Worm (Caenorhabditis elegans): ENCODE measurements around the gene ant-1.4.

Gene ant-1.4

ce11 chrIV:8476880-8477279 is 16.8 kb upstream of the ant-1.4 start, which contains the start of gene spp-10:
Gene spp-10, plus strand, starts transcription at chrIV:8477180.
- TF ChIP-seq daf-16 (GFP tag; optimal IDR thresholded peaks at IDR 0.05) (peak in 1 of 2 experiments; percentile 3), daf-16 (tag; optimal IDR thresholded peaks at IDR 0.05) (no peak), hlh-30 (tag; optimal IDR thresholded peaks at IDR 0.05; ENCODE audit: insufficient read depth) (no peak), T26A8.4 (GFP tag; IDR thresholded peaks at IDR 0.05) (no peak)

ce11 chrIV:8476166-8476565 is 16.1 kb upstream of the ant-1.4 start:
- no peak for TF ChIP-seq nhr-237 (tag; optimal IDR thresholded peaks at IDR 0.05)
- TF ChIP-seq mes-2 (tag; optimal IDR thresholded peaks at IDR 0.05; ENCODE audit: poor library complexity, severe bottlenecking): no peak
- TF ChIP-seq hmg-1.1 (GFP tag; IDR thresholded peaks at IDR 0.05): 0 out of 2 replicates have a peak, but pooled peaks have one; percentile 20
- no peak for TF ChIP-seq dmd-9 (GFP tag; IDR thresholded peaks at IDR 0.05)
- no peak for TF ChIP-seq ces-1 (GFP tag; optimal IDR thresholded peaks at IDR 0.05)
- no peak for TF ChIP-seq nhr-41 (GFP tag; IDR thresholded peaks at IDR 0.05)
- TF ChIP-seq daf-16 (GFP tag; optimal IDR thresholded peaks at IDR 0.05): peak in 1 of 2 experiments; percentile 14
- TF ChIP-seq daf-16 (tag; optimal IDR thresholded peaks at IDR 0.05): no peak
- TF ChIP-seq hlh-11 (tag; optimal IDR thresholded peaks at IDR 0.05): peak; percentile 8
- peak; percentile 30 for TF ChIP-seq nhr-11 (tag; optimal IDR thresholded peaks at IDR 0.05)

- TF ChIP-seq nhr-41 (GFP tag; IDR thresholded peaks at IDR 0.05) (no peak), mxl-3 (GFP tag; optimal IDR thresholded peaks at IDR 0.05) (peak; percentile 35), hlh-11 (tag; optimal IDR thresholded peaks at IDR 0.05) (peak; percentile 47), aha-1 (tag) (peak; percentile 94), pqm-1 (tag; optimal IDR thresholded peaks at IDR 0.05) (peak; percentile 76), nhr-77 (tag; optimal IDR thresholded peaks at IDR 0.05) (peak; percentile 26), ceh-62 (tag; optimal IDR thresholded peaks at IDR 0.05) (no peak), mdl-1 (tag; optimal IDR thresholded peaks at IDR 0.05) (peak in 1 of 2 experiments; percentile 44), unc-62 (GFP tag; optimal IDR thresholded peaks at IDR 0.05 in 1 of 2) (peak in 1 of 2 experiments; percentile 96), unc-62 (tag; optimal IDR thresholded peaks at IDR 0.05) (no peak), Y5F2A.4 (GFP tag; optimal IDR thresholded peaks at IDR 0.05) (no peak), nhr-11 (tag; optimal IDR thresholded peaks at IDR 0.05) (no peak), nhr-28 (tag; optimal IDR thresholded peaks at IDR 0.05) (peak; percentile 82), hlh-30 (tag; optimal IDR thresholded peaks at IDR 0.05; ENCODE audit: insufficient read depth) (no peak), ceh-44 (GFP tag; IDR thresholded peaks at IDR 0.05) (no peak), daf-12 (tag; optimal IDR thresholded peaks at IDR 0.05) (no peak), php-3 (GFP tag; IDR thresholded peaks at IDR 0.05) (peak; percentile 73), lin-15B (tag; optimal IDR thresholded peaks at IDR 0.05) (no peak), skn-1 (tag; optimal IDR thresholded peaks at IDR 0.05) (no peak), fos-1 (tag; optimal IDR thresholded peaks at IDR 0.05) (no peak), dmd-6 (GFP tag; IDR thresholded peaks at IDR 0.05) (peak; percentile 57; the same call in 1 of the 2 replicates)
These were observed 15.0 kb upstream of the ant-1.4 start for ce11 chrIV:8475030-8475679.

ce11 chrIV:8473756-8474155 is 13.6 kb upstream of the ant-1.4 start, which contains the start of gene C28C12.11:
Gene C28C12.11, plus strand, starts transcription at chrIV:8474056.
- TF ChIP-seq snpc-4 (tag; optimal IDR thresholded peaks at IDR 0.05) (no peak), unc-62 (GFP tag; optimal IDR thresholded peaks at IDR 0.05 in 1 of 2) (peak in 1 of 2 experiments; percentile 70), unc-62 (tag; optimal IDR thresholded peaks at IDR 0.05) (no peak), aha-1 (tag) (peak; percentile 4), lir-3 (tag; optimal IDR thresholded peaks at IDR 0.05) (no peak)

- TF ChIP-seq pha-4 (GFP tag; IDR thresholded peaks at IDR 0.05) (no peak), pha-4 (tag; optimal IDR thresholded peaks at IDR 0.05) (no peak), madf-5 (GFP tag; IDR thresholded peaks at IDR 0.05) (no peak), snpc-1.2 (GFP tag; IDR thresholded peaks at IDR 0.05) (no peak), zfp-2 (tag; optimal IDR thresholded peaks at IDR 0.05) (no peak), ceh-32 (tag; optimal IDR thresholded peaks at IDR 0.05; ENCODE audit: poor library complexity) (no peak), madf-9 (GFP tag; conservative IDR thresholded peaks at IDR 0.05) (no peak)
These were observed 12.4 kb upstream of the ant-1.4 start, which contains the start of gene oat-1 for ce11 chrIV:8472493-8472892. Gene oat-1, minus strand, starts transcription at chrIV:8472593.
